Fruit fly (Drosophila melanogaster) whole organism, adult: ENCODE data around the gene CG16978.

Experiments used
- CG11617 ChIP-seq: fragments of 200-800 bp; sonication (Bioruptor generic); optimal IDR thresholded peaks from 2 replicates; lab custom pipeline; 2017; ENCODE audit warnings: mild to moderate bottlenecking, missing biosample characterization, missing genetic modification reagents, missing genetic modification characterization
- CG12768 ChIP-seq: fragments of 200-800 bp; sonication (Bioruptor generic); optimal IDR thresholded peaks from 2 replicates; lab custom pipeline; 2017; ENCODE audit warnings: missing biosample characterization, missing genetic modification characterization, mild to moderate bottlenecking, moderate library complexity, missing genetic modification reagents
- CG14711 ChIP-seq: fragments of 200-800 bp; sonication (Bioruptor generic); optimal IDR thresholded peaks from 2 replicates; lab custom pipeline; 2018; ENCODE audit warnings: missing biosample characterization, mild to moderate bottlenecking, missing genetic modification characterization, moderate library complexity
- CG1620 ChIP-seq: fragments of 200-800 bp; sonication (Bioruptor generic); optimal IDR thresholded peaks from 2 replicates; lab custom pipeline; 2016; ENCODE audit warnings: missing biosample characterization, missing genetic modification characterization
- CG33017 ChIP-seq: fragments of 200-800 bp; sonication (Bioruptor generic); optimal IDR thresholded peaks from 2 replicates; lab custom pipeline; 2018; ENCODE audit warnings: missing biosample characterization, mild to moderate bottlenecking, missing genetic modification characterization, moderate library complexity
- CG5204 ChIP-seq: fragments of 200-800 bp; sonication (Bioruptor generic); optimal IDR thresholded peaks from 2 replicates; lab custom pipeline; 2016; ENCODE audit warnings: missing biosample characterization, missing genetic modification characterization
- CG7045 ChIP-seq: fragments of 200-800 bp; sonication (Bioruptor generic); optimal IDR thresholded peaks from 2 replicates; lab custom pipeline; 2017; ENCODE audit warnings: missing biosample characterization, mild to moderate bottlenecking, missing genetic modification characterization
- CG7101 ChIP-seq: fragments of 200-800 bp; sonication (Bioruptor generic); optimal IDR thresholded peaks from 2 replicates; lab custom pipeline; 2018; ENCODE audit warnings: missing biosample characterization, mild to moderate bottlenecking, missing genetic modification characterization, moderate library complexity
- Clk ChIP-seq: fragments of 200-800 bp; sonication (Bioruptor generic); optimal IDR thresholded peaks from 2 replicates; lab custom pipeline; 2017; ENCODE audit warnings: missing biosample characterization, missing genetic modification characterization
- Crg-1 ChIP-seq: fragments of 200-800 bp; sonication (Bioruptor generic); optimal IDR thresholded peaks from 2 replicates; lab custom pipeline; 2016; ENCODE audit warnings: missing biosample characterization, missing genetic modification characterization
- Hr96 ChIP-seq: fragments of 200-800 bp; sonication (Bioruptor generic); optimal IDR thresholded peaks from 2 replicates; lab custom pipeline; 2016; ENCODE audit warnings: missing biosample characterization, missing genetic modification characterization
- Mnt ChIP-seq: fragments of 200-800 bp; sonication (Bioruptor generic); optimal IDR thresholded peaks from 2 replicates; lab custom pipeline; 2016; ENCODE audit warnings: missing biosample characterization, mild to moderate bottlenecking, missing genetic modification characterization
- bab1 ChIP-seq: fragments of 200-800 bp; sonication (Bioruptor generic); optimal IDR thresholded peaks from 3 replicates; lab custom pipeline; 2019; ENCODE audit warnings: missing biosample characterization, mild to moderate bottlenecking, missing genetic modification characterization, moderate library complexity
- cic ChIP-seq: fragments of 200-800 bp; sonication (Bioruptor generic); optimal IDR thresholded peaks from 2 replicates; lab custom pipeline; 2017; ENCODE audit warnings: missing biosample characterization, mild to moderate bottlenecking, missing genetic modification characterization, moderate library complexity
- cnc ChIP-seq, 2 experiments: fragments of >200 bp; optimal IDR thresholded peaks; 2 replicates each; lab custom pipeline; 2017
- kay ChIP-seq: fragments of 200-800 bp; sonication (Bioruptor generic); peaks from one replicate; lab custom pipeline; 2016; ENCODE audit warnings: missing biosample characterization, missing genetic modification characterization, borderline replicate concordance
- ovo ChIP-seq: fragments of 200-800 bp; sonication (Bioruptor generic); optimal IDR thresholded peaks from 2 replicates; lab custom pipeline; 2016; ENCODE audit warnings: missing biosample characterization, missing genetic modification characterization
- pad ChIP-seq: fragments of 200-800 bp; sonication (Bioruptor generic); optimal IDR thresholded peaks from 3 replicates; lab custom pipeline; 2017; ENCODE audit warnings: missing biosample characterization, missing genetic modification characterization, mild to moderate bottlenecking, moderate library complexity, missing genetic modification reagents
- tj ChIP-seq: fragments of 200-800 bp; sonication (Bioruptor generic); optimal IDR thresholded peaks from 3 replicates; lab custom pipeline; 2017; ENCODE audit warnings: missing biosample characterization, mild to moderate bottlenecking, missing genetic modification characterization, moderate library complexity
- toe ChIP-seq: fragments of 200-800 bp; sonication (Bioruptor generic); optimal IDR thresholded peaks from 2 replicates; lab custom pipeline; 2016; ENCODE audit warnings: missing biosample characterization, missing genetic modification characterization

The CG16978 gene

DNA sequence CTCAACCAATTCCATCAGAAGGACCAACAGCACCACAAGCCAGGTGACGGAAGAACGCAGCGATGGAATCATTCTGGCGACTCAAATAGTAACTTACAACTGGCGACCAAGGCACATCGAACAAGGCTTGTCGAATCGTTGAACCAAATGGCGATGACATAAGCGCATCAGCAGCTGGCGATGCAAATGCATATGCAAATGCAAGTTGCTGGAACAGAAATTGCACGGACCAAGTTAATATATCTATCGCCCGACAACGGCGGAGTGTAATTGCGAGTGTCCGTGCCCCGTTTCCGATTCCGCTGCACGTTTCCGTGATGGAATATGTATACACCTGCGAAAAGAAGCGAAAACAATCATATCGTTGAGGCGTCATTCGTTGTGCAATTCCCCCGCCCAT, 24.4 kb downstream of the CG16978 start, which contains the start of the genes CG44198 and CG43050:
TSS of gene CG44198 (minus strand) at position 101 of the 400 bp plus-strand sequence.
TSS of gene CG43050 (plus strand) at position 261 of the 400 bp plus-strand sequence.
- TF ChIP-seq CG1620 (no peak), cic (GFP tag; lab: Kevin White, UChicago) (no peak), toe (GFP tag; lab: Kevin White, UChicago) (no peak), CG11617 (GFP tag; lab: Kevin White, UChicago) (no peak), Mnt (GFP tag; lab: Kevin White, UChicago) (no peak), CG12768 (GFP tag; lab: Kevin White, UChicago) (no peak), bab1 (no peak), CG33017 (tag; lab: Kevin White, UChicago) (no peak), kay (no peak), ovo (GFP tag; lab: Kevin White, UChicago) (no peak), tj (GFP tag; lab: Kevin White, UChicago) (no peak), CG7101 (tag; lab: Kevin White, UChicago) (no peak), Crg-1 (GFP tag; lab: Kevin White, UChicago) (no peak), Hr96 (no peak), CG5204 (GFP tag; lab: Kevin White, UChicago) (no peak), Clk (GFP tag; lab: Kevin White, UChicago) (no peak), cnc (optimal IDR thresholded peaks at IDR 0.05; lab: Kevin White, UChicago) (no peak), CG14711 (tag; lab: Kevin White, UChicago) (no peak), CG7045 (GFP tag; lab: Kevin White, UChicago) (no peak)

DNA sequence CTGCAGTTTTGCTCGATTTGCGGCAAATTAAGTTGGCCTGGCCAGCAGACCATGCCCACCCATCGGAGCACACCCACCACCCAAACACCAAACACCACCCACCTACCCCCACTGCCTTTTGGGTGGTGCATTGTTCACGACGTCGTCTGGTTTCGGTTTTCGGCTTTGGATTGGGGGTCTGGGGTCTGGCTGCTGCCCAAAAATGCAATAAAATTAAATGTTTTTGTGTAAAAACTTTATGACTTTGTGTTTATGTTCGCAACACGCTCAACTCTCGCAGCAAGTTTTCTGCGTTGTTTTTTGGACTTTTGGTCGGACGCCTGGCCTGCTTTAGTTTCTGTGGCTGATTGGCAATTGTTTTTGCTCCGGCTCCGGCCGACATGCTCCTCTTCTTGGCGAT, 26.7 kb downstream of the CG16978 start:
- TF ChIP-seq toe (GFP tag; lab: Kevin White, UChicago) (no peak), bab1 (no peak), Clk (GFP tag; lab: Kevin White, UChicago) (no peak), kay (no peak), ovo (GFP tag; lab: Kevin White, UChicago) (no peak), Mnt (GFP tag; lab: Kevin White, UChicago) (no peak), tj (GFP tag; lab: Kevin White, UChicago) (no peak), pad (GFP tag; lab: Kevin White, UChicago) (no peak), CG14711 (tag; lab: Kevin White, UChicago) (no peak), CG7045 (GFP tag; lab: Kevin White, UChicago) (no peak), cnc (optimal IDR thresholded peaks at IDR 0.05; lab: Kevin White, UChicago) (no peak)

DNA sequence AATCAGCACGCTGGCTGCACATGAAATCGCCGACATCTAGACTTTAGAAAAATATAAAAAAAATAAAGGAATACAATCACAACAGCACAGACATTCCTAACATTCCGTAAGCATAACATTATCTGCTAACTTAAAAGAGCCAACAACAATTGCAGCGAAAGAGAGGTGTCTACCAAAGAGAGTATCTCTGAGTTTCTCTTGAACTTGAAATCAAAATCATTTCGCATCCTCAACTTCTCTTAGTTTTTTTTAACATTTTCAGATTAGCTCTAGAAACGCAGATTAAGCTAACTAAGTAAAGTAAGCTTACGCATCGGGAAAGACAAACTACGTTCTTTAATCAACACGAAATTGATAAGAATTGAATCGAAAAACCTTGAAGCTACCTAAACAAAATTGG, 29.8 kb downstream of the CG16978 start:
- TF ChIP-seq CG1620 (no peak), CG33017 (tag; lab: Kevin White, UChicago) (peak; percentile 17), kay (peak; percentile 84), CG7101 (tag; lab: Kevin White, UChicago) (no peak), CG12768 (GFP tag; lab: Kevin White, UChicago) (no peak), tj (GFP tag; lab: Kevin White, UChicago) (no peak), CG7045 (GFP tag; lab: Kevin White, UChicago) (no peak), Hr96 (no peak)

DNA sequence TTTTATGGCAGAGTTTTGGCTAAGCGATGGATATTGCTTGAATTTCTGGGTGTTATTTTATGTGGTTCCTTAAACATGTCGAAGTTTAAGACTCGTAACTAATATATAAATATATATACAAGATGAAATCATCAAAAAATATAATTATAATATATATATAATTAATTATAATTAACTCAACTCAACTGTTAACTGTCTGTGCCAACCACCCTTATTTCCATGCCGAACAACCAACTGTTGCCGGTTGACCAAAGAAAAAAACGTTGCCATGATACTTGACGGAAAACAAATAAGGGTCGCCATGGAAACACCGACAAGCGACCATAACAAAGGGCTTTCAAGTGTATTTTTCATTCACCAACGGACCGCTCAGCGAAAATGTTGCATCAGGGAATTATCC, 36.9 kb downstream of the CG16978 start, which contains the start of gene Ttc30:
TSS of gene Ttc30 (plus strand) at position 301 of the 400 bp plus-strand sequence.
- TF ChIP-seq bab1 (no peak), Crg-1 (GFP tag; lab: Kevin White, UChicago) (no peak), CG11617 (GFP tag; lab: Kevin White, UChicago) (no peak), CG12768 (GFP tag; lab: Kevin White, UChicago) (no peak), CG5204 (GFP tag; lab: Kevin White, UChicago) (no peak), cic (GFP tag; lab: Kevin White, UChicago) (no peak), toe (GFP tag; lab: Kevin White, UChicago) (no peak), cnc (optimal IDR thresholded peaks at IDR 0.05; lab: Kevin White, UChicago) (no peak), kay (no peak), CG7101 (tag; lab: Kevin White, UChicago) (no peak), Clk (GFP tag; lab: Kevin White, UChicago) (no peak), CG33017 (tag; lab: Kevin White, UChicago) (no peak), tj (GFP tag; lab: Kevin White, UChicago) (no peak), CG1620 (no peak)

DNA sequence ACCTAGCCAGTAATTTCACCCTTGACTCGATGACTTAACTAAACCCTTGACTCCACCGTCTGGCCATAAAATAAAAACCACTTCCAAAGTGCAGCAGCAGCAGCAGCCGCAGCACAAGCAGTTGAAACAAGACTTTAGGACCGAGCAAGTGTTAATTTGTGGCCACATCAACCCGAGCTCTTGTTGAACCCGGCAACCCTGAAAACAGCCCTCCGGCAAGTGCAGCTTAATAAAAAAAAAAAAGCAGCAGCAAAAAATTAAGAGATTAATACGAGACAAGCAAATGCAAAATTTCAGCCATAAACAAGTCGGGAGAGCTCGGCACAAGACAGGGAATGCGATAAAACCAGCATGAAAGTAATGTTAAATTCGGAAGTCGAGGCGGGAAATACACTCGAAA, 38.6 kb downstream of the CG16978 start:
- TF ChIP-seq CG14711 (tag; lab: Kevin White, UChicago) (no peak), CG11617 (GFP tag; lab: Kevin White, UChicago) (no peak), CG12768 (GFP tag; lab: Kevin White, UChicago) (no peak), CG7045 (GFP tag; lab: Kevin White, UChicago) (no peak), ovo (GFP tag; lab: Kevin White, UChicago) (no peak), bab1 (no peak), CG7101 (tag; lab: Kevin White, UChicago) (no peak), Hr96 (no peak), Crg-1 (GFP tag; lab: Kevin White, UChicago) (no peak), CG33017 (tag; lab: Kevin White, UChicago) (no peak), cnc (optimal IDR thresholded peaks at IDR 0.05; lab: Kevin White, UChicago) (no peak), Clk (GFP tag; lab: Kevin White, UChicago) (no peak), pad (GFP tag; lab: Kevin White, UChicago) (no peak), kay (no peak), cic (GFP tag; lab: Kevin White, UChicago) (no peak), Mnt (GFP tag; lab: Kevin White, UChicago) (no peak)

DNA sequence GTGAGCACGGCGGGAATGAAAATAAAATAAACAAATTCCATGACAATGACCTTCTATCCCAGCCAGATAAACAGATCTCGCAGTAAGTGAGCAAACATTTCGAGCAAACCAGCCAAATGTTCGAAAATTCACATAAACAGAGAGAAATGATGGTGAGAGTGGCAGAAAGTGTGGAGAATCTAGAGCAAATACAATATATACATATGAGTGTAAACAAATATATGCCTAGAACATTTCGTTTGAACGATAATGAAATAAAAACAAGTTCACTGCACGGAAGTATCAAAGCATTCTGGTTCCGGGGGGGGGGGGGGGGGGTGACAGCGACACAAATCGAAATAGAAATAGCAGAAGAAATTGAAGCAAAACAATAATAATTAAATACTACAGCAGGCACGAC, 41.9 kb downstream of the CG16978 start:
- TF ChIP-seq CG7045 (GFP tag; lab: Kevin White, UChicago) (no peak), toe (GFP tag; lab: Kevin White, UChicago) (no peak), CG1620 (no peak), Clk (GFP tag; lab: Kevin White, UChicago) (no peak), kay (peak; percentile 83), cic (GFP tag; lab: Kevin White, UChicago) (peak; percentile 43), ovo (GFP tag; lab: Kevin White, UChicago) (no peak), CG7101 (tag; lab: Kevin White, UChicago) (peak; percentile 22), CG12768 (GFP tag; lab: Kevin White, UChicago) (peak; percentile 24)
